Fruit fly (Drosophila melanogaster): ENCODE results near the gene CG9521.
A peak's percentile ranks its signal among the peaks of the same experiment; 100 is the strongest.

The CG9521 gene

DNA sequence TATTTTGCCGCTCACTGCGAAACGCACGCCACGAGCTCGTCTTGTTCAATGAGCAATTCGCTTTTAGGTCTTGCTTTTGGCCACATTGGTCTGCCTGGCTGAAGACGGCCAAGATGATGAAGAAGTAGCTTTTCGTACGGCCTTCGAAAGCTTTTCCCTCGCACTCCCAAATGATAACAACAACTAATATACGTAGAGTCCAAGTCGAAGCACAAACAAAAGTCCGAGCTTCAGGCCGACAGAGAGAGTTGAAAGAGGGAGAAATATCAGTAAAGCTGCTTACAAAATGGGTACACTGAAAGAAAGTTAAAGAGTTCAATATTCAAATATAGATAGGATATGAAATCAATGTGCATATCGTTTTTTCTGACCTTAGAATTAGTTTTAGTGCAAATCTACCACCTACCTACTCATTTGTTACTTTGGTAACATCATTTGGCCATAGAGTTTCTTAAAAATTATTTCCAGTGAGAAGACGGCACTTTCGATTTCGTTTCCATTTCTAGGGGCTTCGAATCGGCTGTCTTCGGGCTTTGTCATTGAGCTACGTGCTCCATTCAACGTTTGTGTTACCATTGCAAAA, 29.6 kb upstream of the CG9521 start, which contains the start of the genes CG45064 and CG45065 (continued):
- TF ChIP-seq psq (GFP tag; optimal IDR thresholded peaks at IDR 0.05) = peak; percentile 64
- peak; percentile 83 for TF ChIP-seq CG10366 (GFP tag; IDR thresholded peaks at IDR 0.05)
- TF ChIP-seq hb (GFP tag; IDR thresholded peaks at IDR 0.05; ENCODE audit: partially characterized antibody) = no peak
- no peak for TF ChIP-seq sc (optimal IDR thresholded peaks at IDR 0.05)
- peak; percentile 70 for TF ChIP-seq sc (GFP tag; optimal IDR thresholded peaks at IDR 0.05)
- TF ChIP-seq Adf1 (GFP tag; IDR thresholded peaks at IDR 0.05) = no peak
- TF ChIP-seq sna (GFP tag; IDR thresholded peaks at IDR 0.05; ENCODE audit: partially characterized antibody) = no peak
- peak; percentile 67 for TF ChIP-seq ro (GFP tag; IDR thresholded peaks at IDR 0.05)
- peak; percentile 61; the same call in 1 of the 2 replicates for TF ChIP-seq CG11696 (GFP tag; IDR thresholded peaks at IDR 0.05)
- peak; percentile 90 for TF ChIP-seq ap (GFP tag; IDR thresholded peaks at IDR 0.05)
- TF ChIP-seq ERR (GFP tag; optimal IDR thresholded peaks at IDR 0.05) = peak; percentile 41
- no peak for TF ChIP-seq Hr39 (optimal IDR thresholded peaks at IDR 0.05)
- TF ChIP-seq Ssrp (tag; optimal IDR thresholded peaks at IDR 0.05) = peak; percentile 84
- no peak for TF ChIP-seq insv (GFP tag; optimal IDR thresholded peaks at IDR 0.05)
- peak; percentile 70 for TF ChIP-seq CG6654 (GFP tag; optimal IDR thresholded peaks at IDR 0.05)
- no peak for TF ChIP-seq toy (GFP tag; IDR thresholded peaks at IDR 0.05)
- TF ChIP-seq MBD-R2 (GFP tag; IDR thresholded peaks at IDR 0.05) = peak; percentile 43; the same call in 1 of the 2 replicates
- no peak for TF ChIP-seq BEAF-32 (GFP tag; optimal IDR thresholded peaks at IDR 0.05)
- peak; percentile 81 for TF ChIP-seq D19A (tag; optimal IDR thresholded peaks at IDR 0.05)
- TF ChIP-seq pros (GFP tag; optimal IDR thresholded peaks at IDR 0.05) = no peak
- no peak for TF ChIP-seq prd (optimal IDR thresholded peaks at IDR 0.05)
- peak; percentile 84 for TF ChIP-seq prd (GFP tag; IDR thresholded peaks at IDR 0.05)
- TF ChIP-seq corto (GFP tag; optimal IDR thresholded peaks at IDR 0.05) = no peak
- no peak for TF ChIP-seq ato (GFP tag; IDR thresholded peaks at IDR 0.05; ENCODE audit: partially characterized antibody)
- peak; percentile 66 for TF ChIP-seq BtbVII (GFP tag; optimal IDR thresholded peaks at IDR 0.05)
- peak; percentile 84 for TF ChIP-seq nerfin-1 (tag; optimal IDR thresholded peaks at IDR 0.05)
- peak; percentile 82 for TF ChIP-seq CG14050 (GFP tag; IDR thresholded peaks at IDR 0.05)
- TF ChIP-seq dmrt99B (tag; optimal IDR thresholded peaks at IDR 0.05) = peak; percentile 95
- TF ChIP-seq nau (GFP tag; optimal IDR thresholded peaks at IDR 0.05) = peak; percentile 75
- peak; percentile 89 for TF ChIP-seq CG8388 (GFP tag; optimal IDR thresholded peaks at IDR 0.05)
- peak; percentile 84 for TF ChIP-seq run (tag; optimal IDR thresholded peaks at IDR 0.05)
- TF ChIP-seq CG15011 (GFP tag; optimal IDR thresholded peaks at IDR 0.05) = peak; percentile 58
- peak; percentile 62 for TF ChIP-seq Bdp1 (GFP tag; optimal IDR thresholded peaks at IDR 0.05)
- TF ChIP-seq CG33213 (GFP tag; optimal IDR thresholded peaks at IDR 0.05) = peak; percentile 68
- TF ChIP-seq nerfin-2 (GFP tag; IDR thresholded peaks at IDR 0.05; ENCODE audit: partially characterized antibody) = no peak
- TF ChIP-seq esg (GFP tag; conservative IDR thresholded peaks at IDR 0.05) = peak; percentile 84
- TF ChIP-seq CrebB (tag; optimal IDR thresholded peaks at IDR 0.05) = peak; percentile 53
- no peak for TF ChIP-seq CG16813 (GFP tag; IDR thresholded peaks at IDR 0.05; ENCODE audit: partially characterized antibody)
- TF ChIP-seq CG7271 (tag; optimal IDR thresholded peaks at IDR 0.05) = no peak
- TF ChIP-seq CG31388 (GFP tag; optimal IDR thresholded peaks at IDR 0.05) = peak; percentile 21
- TF ChIP-seq sens-2 (GFP tag; IDR thresholded peaks at IDR 0.05) = peak; percentile 69
- TF ChIP-seq CG10431 (GFP tag; optimal IDR thresholded peaks at IDR 0.05) = peak; percentile 70
- peak; percentile 88 for TF ChIP-seq CG8924 (tag; optimal IDR thresholded peaks at IDR 0.05)
- TF ChIP-seq NFAT (GFP tag; IDR thresholded peaks at IDR 0.05) = 0 out of 2 replicates have a peak, but pooled peaks have one; percentile 22
- TF ChIP-seq fd64A (GFP tag; optimal IDR thresholded peaks at IDR 0.05) = peak; percentile 75
- peak; percentile 61 for TF ChIP-seq caup (GFP tag; optimal IDR thresholded peaks at IDR 0.05; ENCODE audit: severe bottlenecking)
- TF ChIP-seq sob (GFP tag; IDR thresholded peaks at IDR 0.05) = peak; percentile 75
- TF ChIP-seq Sin3A (optimal IDR thresholded peaks at IDR 0.05) = no peak
- TF ChIP-seq CG4820 (GFP tag; optimal IDR thresholded peaks at IDR 0.05) = peak; percentile 80
- TF ChIP-seq Ada2b (GFP tag; IDR thresholded peaks at IDR 0.05) = peak; percentile 69; the same call in 1 of the 2 replicates
- peak; percentile 12 for TF ChIP-seq CG2116 (GFP tag; optimal IDR thresholded peaks at IDR 0.05)

All from whole organism, embryonic.